Fruit fly (Drosophila melanogaster) whole organism, pupa: ENCODE measurements around the gene CG7551.

ENCODE experiments used
- CG10348 ChIP-seq: fragments of 200-800 bp; sonication (Bioruptor generic); IDR thresholded peaks from 2 replicates; pipeline ENCODE4 v1.3.6; 2022; ENCODE audit warnings: missing biosample characterization, missing genetic modification characterization
- CG12605 ChIP-seq: fragments of 200-800 bp; sonication (Bioruptor generic); IDR thresholded peaks from 2 replicates; pipeline ENCODE4 v1.3.6; 2022; ENCODE audit warnings: missing biosample characterization, missing genetic modification characterization
- CG13204 ChIP-seq: fragments of 200-800 bp; sonication (Bioruptor generic); optimal IDR thresholded peaks from 2 replicates; lab custom pipeline; 2018; ENCODE audit warnings: missing biosample characterization, mild to moderate bottlenecking, missing genetic modification characterization, moderate library complexity
- CG14655 ChIP-seq: fragments of 200-800 bp; sonication (Bioruptor generic); optimal IDR thresholded peaks from 3 replicates; lab custom pipeline; 2017; ENCODE audit warnings: mild to moderate bottlenecking, missing biosample characterization, missing genetic modification reagents, missing genetic modification characterization
- CG15710 ChIP-seq: fragments of 200-800 bp; sonication (Bioruptor generic); optimal IDR thresholded peaks from 2 replicates; lab custom pipeline; 2018; ENCODE audit warnings: missing biosample characterization, mild to moderate bottlenecking, missing genetic modification characterization, moderate library complexity
- CG17806 ChIP-seq: fragments of 200-800 bp; sonication (Bioruptor generic); optimal IDR thresholded peaks from 2 replicates; lab custom pipeline; 2018; ENCODE audit warnings: missing biosample characterization, mild to moderate bottlenecking, missing genetic modification characterization, moderate library complexity
- CG32121 ChIP-seq: fragments of 200-800 bp; sonication (Bioruptor generic); IDR thresholded peaks from 2 replicates; pipeline ENCODE4 v1.3.6; 2022; ENCODE audit warnings: missing biosample characterization, missing genetic modification characterization
- CG34367 ChIP-seq: fragments of 200-800 bp; sonication (Bioruptor generic); optimal IDR thresholded peaks from 2 replicates; lab custom pipeline; 2018; ENCODE audit warnings: missing biosample characterization, mild to moderate bottlenecking, missing genetic modification characterization
- CG4496 ChIP-seq: fragments of 200-800 bp; sonication (Bioruptor generic); IDR thresholded peaks from 3 replicates; pipeline ENCODE4 v1.3.6; 2022; ENCODE audit warnings: missing biosample characterization, missing genetic modification characterization
- CG8159 ChIP-seq: fragments of 200-800 bp; sonication (Bioruptor generic); optimal IDR thresholded peaks from 3 replicates; lab custom pipeline; 2018; ENCODE audit warnings: missing biosample characterization, mild to moderate bottlenecking, missing genetic modification characterization, moderate library complexity
- CG8301 ChIP-seq: fragments of 200-800 bp; sonication (Bioruptor generic); optimal IDR thresholded peaks from 2 replicates; lab custom pipeline; 2018; ENCODE audit warnings: missing biosample characterization, mild to moderate bottlenecking, missing genetic modification characterization
- CG9948 ChIP-seq: fragments of 200-800 bp; sonication (Bioruptor generic); optimal IDR thresholded peaks from 2 replicates; lab custom pipeline; 2018; ENCODE audit warnings: missing biosample characterization, mild to moderate bottlenecking, missing genetic modification characterization, moderate library complexity
- D1 ChIP-seq: fragments of 200-800 bp; sonication (Bioruptor generic); optimal IDR thresholded peaks from 2 replicates; lab custom pipeline; 2018; ENCODE audit warnings: missing biosample characterization, mild to moderate bottlenecking, missing genetic modification characterization, moderate library complexity
- EcR ChIP-seq: fragments of 200-800 bp; sonication (Bioruptor generic); optimal IDR thresholded peaks from 3 replicates; lab custom pipeline; 2019; ENCODE audit warnings: missing biosample characterization, missing genetic modification characterization, mild to moderate bottlenecking, moderate library complexity, missing genetic modification reagents
- Ets98B ChIP-seq: fragments of 200-800 bp; sonication (Bioruptor generic); IDR thresholded peaks from 2 replicates; pipeline ENCODE4 v1.3.6; 2022; ENCODE audit warnings: missing biosample characterization, missing genetic modification characterization
- Pif1A ChIP-seq: fragments of 200-800 bp; sonication (Bioruptor generic); optimal IDR thresholded peaks from 3 replicates; lab custom pipeline; 2016; ENCODE audit warnings: missing biosample characterization, missing genetic modification characterization
- Pif1B ChIP-seq: fragments of 200-800 bp; sonication (Bioruptor generic); optimal IDR thresholded peaks from 3 replicates; lab custom pipeline; 2016; ENCODE audit warnings: missing biosample characterization, missing genetic modification characterization
- Snoo ChIP-seq: fragments of 200-800 bp; sonication (Bioruptor generic); optimal IDR thresholded peaks from 3 replicates; lab custom pipeline; 2017; ENCODE audit warnings: missing biosample characterization, mild to moderate bottlenecking, missing genetic modification characterization, inconsistent platforms
- fd96Ca ChIP-seq: fragments of 200-800 bp; sonication (Bioruptor generic); IDR thresholded peaks from 3 replicates; pipeline ENCODE4 v1.3.6; 2022; ENCODE audit warnings: missing biosample characterization, missing genetic modification characterization
- gl ChIP-seq: fragments of 200-800 bp; sonication (Bioruptor generic); optimal IDR thresholded peaks from 2 replicates; lab custom pipeline; 2018; ENCODE audit warnings: missing biosample characterization, mild to moderate bottlenecking, missing genetic modification characterization
- rn ChIP-seq: fragments of 200-800 bp; sonication (Bioruptor generic); IDR thresholded peaks from 2 replicates; pipeline ENCODE4 v1.3.6; 2022; ENCODE audit warnings: missing biosample characterization, missing genetic modification characterization

Gene CG7551

DNA sequence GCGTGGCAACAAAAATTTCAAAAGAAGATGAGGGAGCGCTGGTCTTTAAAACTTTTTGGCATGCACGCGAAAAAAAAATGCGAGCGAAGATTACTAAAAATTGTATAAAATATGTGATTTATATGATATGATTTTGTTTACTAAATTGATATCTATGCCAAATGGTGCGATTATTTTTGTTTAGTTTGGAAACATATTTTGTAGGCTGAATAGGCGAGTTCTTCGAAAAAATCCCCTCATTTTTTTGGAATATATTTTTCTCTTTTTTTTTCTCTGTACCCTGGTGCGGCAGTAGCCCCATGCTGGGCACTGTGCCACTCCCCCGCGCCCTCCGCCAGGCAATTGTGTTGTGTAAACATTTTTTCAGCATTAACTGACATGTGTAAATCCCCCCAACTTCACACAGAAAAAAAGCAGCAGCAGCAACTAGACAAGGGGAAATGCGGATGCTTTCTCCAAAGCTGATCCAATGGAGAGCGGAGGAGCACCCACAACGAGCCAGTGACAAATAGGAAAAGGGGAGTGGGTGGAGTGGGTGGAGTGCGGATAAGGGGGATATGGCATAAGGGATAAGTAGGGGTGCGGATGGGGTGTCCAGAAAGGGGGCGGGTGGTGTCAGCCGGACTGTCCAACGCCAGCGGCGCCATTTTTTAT is 27.8 kb downstream of the CG7551 start:
- TF ChIP-seq CG13204 (GFP tag; lab: Kevin White, UChicago): no peak
- no peak for TF ChIP-seq D1 (tag; lab: Kevin White, UChicago)
- TF ChIP-seq Pif1B (GFP tag; lab: Kevin White, UChicago): no peak
- peak; percentile 28 for TF ChIP-seq CG8159 (tag; lab: Kevin White, UChicago)
- TF ChIP-seq CG14655: no peak
- TF ChIP-seq CG17806 (tag; lab: Kevin White, UChicago): peak; percentile 17
- no peak for TF ChIP-seq fd96Ca (GFP tag; lab: Robert Waterston, UW)
- TF ChIP-seq CG4496 (GFP tag; lab: Robert Waterston, UW): 0 out of 3 replicates have a peak, but pooled peaks have one; percentile 33
- no peak for TF ChIP-seq CG15710
- no peak for TF ChIP-seq gl (tag; lab: Kevin White, UChicago)
- TF ChIP-seq CG10348 (GFP tag; lab: Robert Waterston, UW): no peak
- TF ChIP-seq CG8301 (tag; lab: Kevin White, UChicago): peak; percentile 13
- no peak for TF ChIP-seq CG32121 (GFP tag; lab: Robert Waterston, UW)
- TF ChIP-seq Snoo (tag; lab: Kevin White, UChicago): no peak
- TF ChIP-seq, all 21 proteins: peak for 4

DNA sequence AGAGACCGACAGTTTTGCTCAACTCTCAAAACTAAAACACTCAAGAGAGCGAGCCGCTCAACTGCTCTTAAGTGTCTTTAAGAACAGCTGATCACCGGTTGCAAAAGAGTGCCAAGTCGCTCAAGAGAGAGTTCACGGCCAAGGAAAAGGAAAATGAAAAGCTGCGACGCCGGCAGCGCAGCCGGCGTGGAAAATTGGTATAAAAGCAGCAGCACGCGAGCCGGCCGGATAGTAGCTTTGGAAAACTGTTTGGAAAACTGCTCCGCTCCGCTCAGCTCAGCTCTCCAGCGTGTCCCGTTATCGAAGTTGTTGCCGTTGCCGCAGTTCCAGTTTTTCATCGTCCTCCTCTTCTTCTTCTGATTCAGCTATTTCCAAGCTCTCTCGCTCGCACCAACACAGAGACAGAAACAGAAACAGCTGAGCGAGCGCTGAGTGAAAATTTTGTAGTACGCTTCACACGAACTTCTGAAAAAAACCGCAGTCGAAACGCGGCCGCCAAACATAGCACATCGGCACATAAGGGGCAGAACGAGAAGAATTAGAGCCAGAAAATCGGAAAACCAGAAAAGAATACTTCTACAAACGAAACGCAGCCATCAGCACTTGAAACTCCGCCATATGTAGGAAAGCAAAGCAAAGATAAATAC is 29.2 kb downstream of the CG7551 start, which contains the start of gene chrb:
chrb (plus strand) TSS at position 224 of the 647 bp plus-strand sequence.
- TF ChIP-seq CG15710 (peak; percentile 5), CG9948 (tag; lab: Kevin White, UChicago) (no peak), CG4496 (GFP tag; lab: Robert Waterston, UW) (peak; percentile 79), gl (tag; lab: Kevin White, UChicago) (peak; percentile 4), CG17806 (tag; lab: Kevin White, UChicago) (no peak), Ets98B (GFP tag; lab: Robert Waterston, UW) (peak; percentile 68), Pif1B (GFP tag; lab: Kevin White, UChicago) (peak; percentile 47), CG12605 (GFP tag; lab: Robert Waterston, UW) (peak; percentile 66), fd96Ca (GFP tag; lab: Robert Waterston, UW) (no peak; the same call in 2 of the 3 replicates), CG14655 (peak; percentile 15), CG34367 (tag; lab: Kevin White, UChicago) (peak; percentile 21), CG8301 (tag; lab: Kevin White, UChicago) (peak; percentile 8), EcR (peak; percentile 71), Pif1A (GFP tag; lab: Kevin White, UChicago) (no peak), Snoo (tag; lab: Kevin White, UChicago) (peak; percentile 52), CG32121 (GFP tag; lab: Robert Waterston, UW) (peak; percentile 81), CG8159 (tag; lab: Kevin White, UChicago) (peak; percentile 24), CG10348 (GFP tag; lab: Robert Waterston, UW) (no peak), CG13204 (GFP tag; lab: Kevin White, UChicago) (peak; percentile 56), rn (GFP tag; lab: Robert Waterston, UW) (no peak), D1 (tag; lab: Kevin White, UChicago) (no peak)
- TF ChIP-seq, all 21 proteins: peak for 14

DNA sequence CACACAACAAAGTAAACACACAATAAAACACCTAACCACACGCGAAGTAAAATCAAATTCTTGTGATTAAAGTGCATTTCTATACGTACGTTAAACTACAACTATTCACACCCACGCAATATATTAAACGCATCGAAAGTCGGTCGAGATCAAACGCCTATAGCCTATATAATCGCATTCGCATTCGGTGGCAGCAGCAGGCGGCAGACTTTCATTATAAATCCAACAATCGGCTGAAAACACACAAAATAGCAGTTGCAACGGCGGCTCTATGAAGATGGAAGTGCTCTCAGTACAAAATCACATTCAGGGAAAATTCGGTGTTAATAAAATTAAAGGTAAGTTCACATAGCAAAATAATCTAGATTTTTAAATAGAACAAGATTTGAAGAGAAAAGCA is 30.0 kb downstream of the CG7551 start:
- TF ChIP-seq CG8159 (tag; lab: Kevin White, UChicago): no peak
- TF ChIP-seq CG15710: no peak
- TF ChIP-seq CG13204 (GFP tag; lab: Kevin White, UChicago): no peak
- TF ChIP-seq CG17806 (tag; lab: Kevin White, UChicago): no peak
- TF ChIP-seq CG4496 (GFP tag; lab: Robert Waterston, UW): no peak
- no peak for TF ChIP-seq CG8301 (tag; lab: Kevin White, UChicago)
- no peak for TF ChIP-seq Pif1B (GFP tag; lab: Kevin White, UChicago)
- TF ChIP-seq CG12605 (GFP tag; lab: Robert Waterston, UW): no peak
- no peak for TF ChIP-seq EcR
- TF ChIP-seq Pif1A (GFP tag; lab: Kevin White, UChicago): no peak
- TF ChIP-seq D1 (tag; lab: Kevin White, UChicago): no peak
- TF ChIP-seq gl (tag; lab: Kevin White, UChicago): no peak
- TF ChIP-seq Snoo (tag; lab: Kevin White, UChicago): no peak
- no peak for TF ChIP-seq CG34367 (tag; lab: Kevin White, UChicago)
- TF ChIP-seq fd96Ca (GFP tag; lab: Robert Waterston, UW): no peak
- no peak for TF ChIP-seq CG14655
- no peak for TF ChIP-seq CG10348 (GFP tag; lab: Robert Waterston, UW)
- TF ChIP-seq Ets98B (GFP tag; lab: Robert Waterston, UW): no peak
- no peak for TF ChIP-seq CG9948 (tag; lab: Kevin White, UChicago)
- TF ChIP-seq, all 21 proteins: peak for 0

DNA sequence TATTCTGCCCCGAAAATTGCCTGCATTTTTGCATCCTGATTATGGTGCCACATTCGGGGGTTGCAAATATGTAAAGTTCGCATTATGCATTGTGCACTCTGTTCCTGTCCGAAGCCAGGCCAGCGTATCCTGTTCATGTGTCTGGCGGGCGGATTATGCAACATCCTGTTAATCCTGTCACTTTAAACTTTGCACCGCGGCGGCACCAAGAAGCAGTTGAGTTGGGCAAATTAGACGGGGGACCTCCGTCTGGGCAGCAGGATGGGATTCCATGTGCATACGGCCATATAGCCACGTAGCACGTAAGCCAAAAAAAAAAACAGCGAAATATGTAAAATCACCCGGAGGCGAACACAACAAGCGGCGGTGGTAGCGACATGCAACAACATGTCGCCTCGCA is 31.2 kb downstream of the CG7551 start:
- TF ChIP-seq CG15710: no peak

DNA sequence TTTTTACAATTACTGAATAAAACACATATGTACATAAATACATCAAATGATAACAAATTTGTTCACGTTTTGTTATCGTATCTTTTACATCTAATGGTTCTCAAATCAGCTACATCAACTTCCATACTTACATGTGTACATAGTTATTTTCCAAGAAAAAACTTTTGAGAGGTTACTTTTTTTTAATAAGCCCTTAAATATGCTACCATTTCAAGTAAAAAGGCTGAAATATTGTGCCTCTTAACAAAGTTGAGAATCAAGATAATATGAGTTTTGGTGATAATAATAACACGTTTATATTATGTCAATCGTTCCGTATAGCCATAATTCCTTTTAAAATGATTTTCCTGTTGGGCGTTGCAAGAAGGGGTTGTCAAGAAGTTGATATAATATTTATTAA is 32.2 kb downstream of the CG7551 start:
- TF ChIP-seq CG8301 (tag; lab: Kevin White, UChicago) (no peak), CG15710 (no peak), CG10348 (GFP tag; lab: Robert Waterston, UW) (no peak), CG9948 (tag; lab: Kevin White, UChicago) (no peak), Pif1B (GFP tag; lab: Kevin White, UChicago) (no peak), CG14655 (no peak), CG8159 (tag; lab: Kevin White, UChicago) (no peak), fd96Ca (GFP tag; lab: Robert Waterston, UW) (no peak), Snoo (tag; lab: Kevin White, UChicago) (no peak), CG34367 (tag; lab: Kevin White, UChicago) (no peak), D1 (tag; lab: Kevin White, UChicago) (no peak), CG4496 (GFP tag; lab: Robert Waterston, UW) (no peak), gl (tag; lab: Kevin White, UChicago) (no peak), Pif1A (GFP tag; lab: Kevin White, UChicago) (no peak), CG17806 (tag; lab: Kevin White, UChicago) (no peak), rn (GFP tag; lab: Robert Waterston, UW) (no peak), CG32121 (GFP tag; lab: Robert Waterston, UW) (no peak), Ets98B (GFP tag; lab: Robert Waterston, UW) (no peak), CG13204 (GFP tag; lab: Kevin White, UChicago) (no peak)
- TF ChIP-seq, all 21 proteins: peak for 0
